Worm (Caenorhabditis elegans) whole organism, L3 larva: ENCODE data around the gene F26F12.2.
A peak's percentile ranks its signal among the peaks of the same experiment; 100 is the strongest.

Experiments
- R02D3.7 ChIP-seq: fragments of 150-350 bp; optimal IDR thresholded peaks from 2 replicates; lab custom pipeline; 2014; ENCODE audit warnings: missing biosample characterization, missing genetic modification characterization
- aly-2 ChIP-seq: fragments of 150-350 bp; optimal IDR thresholded peaks from 2 replicates; lab custom pipeline; 2014; ENCODE audit warnings: missing biosample characterization, missing genetic modification characterization
- ama-1 ChIP-seq: fragments of 150-350 bp; optimal IDR thresholded peaks from 2 replicates; lab custom pipeline; 2018
- ceh-16 ChIP-seq: sonication (generic microtip); optimal IDR thresholded peaks from 2 replicates; lab custom pipeline; 2017; ENCODE audit warnings: missing biosample characterization, missing genetic modification characterization
- ceh-28 ChIP-seq: fragments of 150-350 bp; optimal IDR thresholded peaks from 2 replicates; lab custom pipeline; 2014; ENCODE audit warnings: missing biosample characterization, missing genetic modification reagents, missing genetic modification characterization
- ceh-82 ChIP-seq: fragments of 150-350 bp; optimal IDR thresholded peaks from 2 replicates; lab custom pipeline; 2014; ENCODE audit warnings: missing biosample characterization, missing genetic modification characterization
- ceh-9 ChIP-seq: sonication (generic microtip); optimal IDR thresholded peaks from 2 replicates; lab custom pipeline; 2018; ENCODE audit warnings: missing biosample characterization, missing genetic modification characterization
- daf-12 ChIP-seq: fragments of 150-350 bp; optimal IDR thresholded peaks from 2 replicates; lab custom pipeline; 2014; ENCODE audit warnings: missing biosample characterization, missing genetic modification reagents, missing genetic modification characterization
- egl-27 ChIP-seq: sonication (generic microtip); optimal IDR thresholded peaks from 4 replicates; lab custom pipeline; 2017; ENCODE audit warnings: missing biosample characterization, missing genetic modification reagents, missing genetic modification characterization
- egl-5 ChIP-seq: fragments of 150-350 bp; optimal IDR thresholded peaks from 2 replicates; lab custom pipeline; 2017; ENCODE audit warnings: missing biosample characterization, missing genetic modification reagents, missing genetic modification characterization, inconsistent platforms
- elt-1 ChIP-seq: fragments of 150-350 bp; optimal IDR thresholded peaks from 2 replicates; lab custom pipeline; 2014; ENCODE audit warnings: missing biosample characterization, missing genetic modification characterization
- elt-2 ChIP-seq: sonication (generic microtip); optimal IDR thresholded peaks from 2 replicates; lab custom pipeline; 2016; ENCODE audit warnings: missing genetic modification reagents, mild to moderate bottlenecking, missing genetic modification characterization, missing compliant biosample characterization
- elt-3 ChIP-seq, 3 experiments: fragments of 150-350 bp in 1 of 3; sonication (generic microtip) in 2 of 3; optimal IDR thresholded peaks; 2 replicates in 2 of 3; 4 replicates in 1 of 3; lab custom pipeline; 2014 to 2017; ENCODE audit warnings: missing biosample characterization in 3 of 3, missing genetic modification characterization in 3 of 3
- eor-1 ChIP-seq, 2 experiments: fragments of 150-350 bp; optimal IDR thresholded peaks; 2 replicates each; lab custom pipeline; 2014 to 2018; ENCODE audit warnings: missing biosample characterization in 2 of 2, missing genetic modification characterization in 2 of 2
- fkh-10 ChIP-seq: sonication (generic microtip); optimal IDR thresholded peaks from 2 replicates; lab custom pipeline; 2017; ENCODE audit warnings: missing biosample characterization, missing genetic modification reagents, missing genetic modification characterization
- fkh-2 ChIP-seq: fragments of 150-350 bp; optimal IDR thresholded peaks from 2 replicates; lab custom pipeline; 2014; ENCODE audit warnings: missing biosample characterization, missing genetic modification reagents, missing genetic modification characterization
- fos-1 ChIP-seq: fragments of 150-350 bp; optimal IDR thresholded peaks from 2 replicates; lab custom pipeline; 2014; ENCODE audit warnings: missing biosample characterization, missing genetic modification characterization
- hmg-11 ChIP-seq: sonication (generic microtip); optimal IDR thresholded peaks from 2 replicates; lab custom pipeline; 2016; ENCODE audit warnings: missing genetic modification characterization, missing compliant biosample characterization
- jun-1 ChIP-seq: fragments of 150-350 bp; optimal IDR thresholded peaks from 2 replicates; lab custom pipeline; 2014; ENCODE audit warnings: missing biosample characterization, missing genetic modification reagents, missing genetic modification characterization
- lin-15B ChIP-seq: fragments of 150-350 bp; optimal IDR thresholded peaks from 2 replicates; lab custom pipeline; 2014; ENCODE audit warnings: missing biosample characterization, missing genetic modification characterization
- lin-39 ChIP-seq: fragments of 150-350 bp; optimal IDR thresholded peaks from 2 replicates; lab custom pipeline; 2018; ENCODE audit warnings: missing biosample characterization, missing genetic modification reagents, missing genetic modification characterization
- lsy-12 ChIP-seq: sonication (generic microtip); optimal IDR thresholded peaks from 2 replicates; lab custom pipeline; 2016; ENCODE audit warnings: mild to moderate bottlenecking, missing genetic modification characterization, missing compliant biosample characterization
- mdl-1 ChIP-seq: fragments of 150-350 bp; optimal IDR thresholded peaks from 2 replicates; lab custom pipeline; 2014; ENCODE audit warnings: missing biosample characterization, missing genetic modification characterization
- mml-1 ChIP-seq: fragments of 150-350 bp; sonication (generic microtip); optimal IDR thresholded peaks from 3 replicates; lab custom pipeline; 2014; ENCODE audit warnings: missing biosample characterization, missing genetic modification characterization
- nfya-1 ChIP-seq: sonication (generic microtip); optimal IDR thresholded peaks from 2 replicates; lab custom pipeline; 2017; ENCODE audit warnings: missing genetic modification characterization, mild to moderate bottlenecking, missing compliant biosample characterization, antibody characterized with exemption, moderate library complexity; ENCODE audit not compliant: insufficient read depth
- nhr-11 ChIP-seq: fragments of 150-350 bp; optimal IDR thresholded peaks from 2 replicates; lab custom pipeline; 2014; ENCODE audit warnings: missing biosample characterization, missing genetic modification characterization
- nhr-12 ChIP-seq: fragments of 150-350 bp; optimal IDR thresholded peaks from 2 replicates; lab custom pipeline; 2014; ENCODE audit warnings: missing biosample characterization, missing genetic modification characterization
- nhr-23 ChIP-seq: fragments of 150-350 bp; optimal IDR thresholded peaks from 2 replicates; lab custom pipeline; 2014; ENCODE audit warnings: missing biosample characterization, missing genetic modification reagents, missing genetic modification characterization
- nhr-25 ChIP-seq: sonication (generic microtip); optimal IDR thresholded peaks from 2 replicates; lab custom pipeline; 2017; ENCODE audit warnings: missing biosample characterization, missing genetic modification characterization
- nhr-28 ChIP-seq: fragments of 150-350 bp; optimal IDR thresholded peaks from 2 replicates; lab custom pipeline; 2014; ENCODE audit warnings: missing biosample characterization, missing genetic modification characterization
- nhr-67 ChIP-seq: fragments of 150-350 bp; optimal IDR thresholded peaks from 2 replicates; lab custom pipeline; 2014; ENCODE audit warnings: missing biosample characterization, missing genetic modification characterization
- nhr-76 ChIP-seq: fragments of 150-350 bp; sonication (generic microtip); optimal IDR thresholded peaks from 5 replicates; lab custom pipeline; 2014; ENCODE audit warnings: missing biosample characterization, missing genetic modification characterization
- nhr-77 ChIP-seq: fragments of 150-350 bp; optimal IDR thresholded peaks from 2 replicates; lab custom pipeline; 2014; ENCODE audit warnings: missing biosample characterization, missing genetic modification characterization
- pha-4 ChIP-seq: fragments of 150-350 bp; optimal IDR thresholded peaks from 2 replicates; lab custom pipeline; 2014; ENCODE audit warnings: missing biosample characterization, missing genetic modification reagents, missing genetic modification characterization
- pqm-1 ChIP-seq: fragments of 150-350 bp; optimal IDR thresholded peaks from 2 replicates; lab custom pipeline; 2017; ENCODE audit warnings: missing biosample characterization, missing genetic modification characterization, inconsistent platforms
- sea-2 ChIP-seq: fragments of 150-350 bp; sonication (generic microtip); optimal IDR thresholded peaks from 4 replicates; lab custom pipeline; 2014; ENCODE audit warnings: missing biosample characterization, missing genetic modification reagents, missing genetic modification characterization
- skn-1 ChIP-seq: fragments of 150-350 bp; optimal IDR thresholded peaks from 2 replicates; lab custom pipeline; 2014; ENCODE audit warnings: missing biosample characterization, missing genetic modification characterization
- snpc-4 ChIP-seq: fragments of 150-350 bp; optimal IDR thresholded peaks from 2 replicates; lab custom pipeline; 2014; ENCODE audit warnings: missing biosample characterization, missing genetic modification characterization
- tbx-2 ChIP-seq: sonication (generic microtip); optimal IDR thresholded peaks from 2 replicates; lab custom pipeline; 2016; ENCODE audit warnings: mild to moderate bottlenecking, missing genetic modification characterization, missing compliant biosample characterization
- unc-39 ChIP-seq: sonication (generic microtip); optimal IDR thresholded peaks from 4 replicates; lab custom pipeline; 2017; ENCODE audit warnings: missing biosample characterization, missing genetic modification characterization
- unc-62 ChIP-seq: fragments of 150-350 bp; sonication (generic microtip); optimal IDR thresholded peaks from 4 replicates; lab custom pipeline; 2014; ENCODE audit warnings: missing biosample characterization, missing genetic modification reagents, missing genetic modification characterization
- zag-1 ChIP-seq: fragments of 150-350 bp; optimal IDR thresholded peaks from 2 replicates; lab custom pipeline; 2014; ENCODE audit warnings: missing biosample characterization, missing genetic modification characterization
- ztf-11 ChIP-seq: fragments of 150-350 bp; optimal IDR thresholded peaks from 2 replicates; lab custom pipeline; 2014; ENCODE audit warnings: missing biosample characterization, missing genetic modification characterization

The F26F12.2 gene

DNA sequence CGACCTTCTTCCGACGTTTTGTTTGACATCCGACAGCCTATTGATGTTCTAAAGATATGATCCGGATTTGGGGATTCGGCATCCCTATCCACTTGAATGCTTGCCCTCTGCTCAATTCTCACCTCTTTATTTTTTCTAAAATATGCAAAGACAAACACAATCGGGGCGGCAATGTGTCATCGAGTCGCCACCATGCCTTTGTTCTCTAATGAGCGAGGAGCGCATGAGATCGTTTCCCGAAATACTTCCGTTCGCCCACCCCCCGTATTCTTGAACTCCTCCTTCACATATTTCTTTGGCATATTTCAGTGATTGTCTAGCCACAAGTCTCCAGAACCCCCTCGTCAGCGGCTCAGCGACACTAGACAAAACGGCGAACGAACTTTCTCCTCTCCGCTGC lies 39.0 kb downstream of the F26F12.2 start, which contains the start of gene cyn-17:
TSS of gene cyn-17 (plus strand) at position 301 of the 400 bp plus-strand sequence.
- no peak for TF ChIP-seq mml-1 (tag; lab: Kevin White, UChicago)
- no peak for TF ChIP-seq lsy-12 (tag; lab: Kevin White, UChicago)
- no peak for TF ChIP-seq fkh-2 (tag; lab: Kevin White, UChicago)
- TF ChIP-seq mdl-1, result no peak
- no peak for TF ChIP-seq tbx-2
- no peak for TF ChIP-seq nhr-11 (tag; lab: Kevin White, UChicago)
- TF ChIP-seq sea-2, result no peak
- TF ChIP-seq pha-4 (tag; lab: Kevin White, UChicago), result no peak
- TF ChIP-seq, all 47 proteins: peak for 0

DNA sequence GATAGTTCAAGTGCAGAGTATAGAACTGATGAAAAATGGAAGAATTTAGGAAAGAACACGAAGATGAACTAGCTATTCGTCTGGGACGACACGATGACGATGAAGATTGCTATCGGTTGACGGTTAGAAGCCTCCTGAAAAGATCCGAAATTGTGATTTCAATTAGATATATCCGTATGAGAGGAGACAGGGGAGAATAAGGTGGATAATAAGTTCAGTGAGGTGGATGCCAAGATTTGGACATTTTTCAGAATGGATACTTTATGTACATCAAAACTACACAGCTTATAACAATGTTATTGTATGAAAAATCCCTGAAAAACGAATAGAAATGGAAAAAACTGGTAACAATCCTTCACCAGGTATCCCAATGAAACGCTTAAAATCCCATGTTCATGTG lies 40.3 kb downstream of the F26F12.2 start, which contains the start of gene nstp-3:
TSS of gene nstp-3 (minus strand) at position 101 of the 400 bp plus-strand sequence.
- TF ChIP-seq ceh-82 (tag; lab: Kevin White, UChicago) (no peak), nhr-77 (tag; lab: Kevin White, UChicago) (no peak), fkh-2 (tag; lab: Kevin White, UChicago) (no peak), skn-1 (tag; lab: Kevin White, UChicago) (no peak)

DNA sequence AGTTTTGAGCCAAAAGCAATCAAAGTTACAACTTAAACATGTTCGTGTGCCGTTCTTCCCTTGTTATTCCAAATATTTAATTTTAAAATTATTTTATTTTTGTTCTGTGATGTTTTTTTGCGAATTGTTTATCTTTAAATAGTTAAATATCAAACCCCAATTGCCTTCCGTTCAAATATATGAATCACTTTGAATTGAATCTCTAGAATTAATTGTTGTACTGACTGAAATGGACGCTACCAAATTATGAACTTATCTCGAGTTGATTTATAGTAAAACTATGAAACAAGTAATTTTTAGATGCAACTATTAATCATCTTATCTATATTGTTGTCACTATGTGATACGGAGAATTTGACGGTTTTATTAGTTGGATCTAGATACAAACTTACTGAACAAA lies 46.4 kb downstream of the F26F12.2 start, which contains the start of gene ZC250.2:
TSS of gene ZC250.2 (plus strand) at position 301 of the 400 bp plus-strand sequence.
- TF ChIP-seq mml-1 (tag; lab: Kevin White, UChicago) (no peak), fkh-2 (tag; lab: Kevin White, UChicago) (no peak), egl-27 (no peak), nhr-25 (no peak), R02D3.7 (no peak), fos-1 (no peak), elt-1 (tag; lab: Kevin White, UChicago) (no peak), ceh-16 (tag; lab: Kevin White, UChicago) (no peak), jun-1 (tag; lab: Kevin White, UChicago) (no peak), nhr-76 (tag; lab: Kevin White, UChicago) (no peak), unc-39 (tag; lab: Kevin White, UChicago) (no peak), nfya-1 (tag; lab: Kevin White, UChicago) (no peak), tbx-2 (no peak), zag-1 (tag; lab: Kevin White, UChicago) (no peak), lsy-12 (tag; lab: Kevin White, UChicago) (no peak), ceh-9 (no peak), fkh-10 (GFP tag; lab: Kevin White, UChicago) (no peak), daf-12 (no peak), hmg-11 (tag; lab: Kevin White, UChicago) (no peak)

DNA sequence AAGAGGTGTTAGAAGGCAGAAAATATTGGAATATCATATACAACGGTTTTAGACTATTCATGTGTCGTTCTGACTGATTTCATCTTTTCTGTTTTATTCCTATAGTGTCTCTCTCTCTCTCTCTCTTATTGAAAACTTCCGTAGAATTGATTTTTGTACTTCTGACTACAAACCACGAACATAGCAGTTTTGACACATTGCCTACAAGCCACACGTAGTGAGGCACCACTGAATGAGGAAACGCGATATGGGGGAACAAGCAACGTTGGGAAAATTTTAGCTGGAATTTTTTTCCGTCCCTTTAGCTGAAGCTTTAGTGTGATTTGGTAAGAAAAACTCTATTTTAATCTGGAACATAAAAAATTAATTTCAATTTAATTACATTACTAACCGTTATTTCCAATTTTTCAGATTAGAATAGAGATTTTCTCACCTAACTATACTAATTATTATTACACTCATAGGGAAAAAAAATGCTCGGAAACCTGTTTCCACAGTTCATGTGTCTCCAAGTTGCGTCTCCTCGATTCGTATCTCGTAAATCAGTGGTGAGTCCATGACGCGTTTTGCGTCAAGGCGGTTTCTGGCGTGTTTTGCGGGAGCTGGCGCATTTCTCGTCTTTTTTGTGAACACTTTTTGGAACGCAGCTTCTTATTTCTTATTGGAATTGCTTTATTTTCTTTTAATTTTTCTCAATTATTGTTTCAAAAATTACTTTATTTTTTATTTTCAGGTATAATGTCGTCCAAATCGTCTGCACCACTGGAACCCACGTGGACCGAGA lies 47.7 kb downstream of the F26F12.2 start, which contains the start of the genes nhr-142 and F44E7.9:
TSS of gene nhr-142 (minus strand) at position 57 of the 784 bp plus-strand sequence.
TSS of gene F44E7.9 (plus strand) at position 734 of the 784 bp plus-strand sequence.
- TF ChIP-seq nhr-67 (tag; lab: Kevin White, UChicago) (no peak), egl-5 (peak; percentile 43), elt-3 (tag; optimal IDR thresholded peaks at IDR 0.05; lab: Kevin White, UChicago) (no peak), eor-1 (tag; optimal IDR thresholded peaks at IDR 0.05; lab: Kevin White, UChicago) (no peak), pha-4 (tag; lab: Kevin White, UChicago) (peak; percentile 83), ceh-9 (no peak), nfya-1 (tag; lab: Kevin White, UChicago) (peak; percentile 72), mdl-1 (no peak), sea-2 (no peak), nhr-76 (tag; lab: Kevin White, UChicago) (peak; percentile 24), R02D3.7 (peak; percentile 70), nhr-11 (tag; lab: Kevin White, UChicago) (peak; percentile 60), egl-27 (peak; percentile 25), fkh-10 (GFP tag; lab: Kevin White, UChicago) (peak; percentile 6), ztf-11 (no peak), ceh-16 (tag; lab: Kevin White, UChicago) (no peak), nhr-12 (tag; lab: Kevin White, UChicago) (no peak), lin-39 (tag; lab: Kevin White, UChicago) (peak; percentile 52), nhr-25 (peak; percentile 63), skn-1 (tag; lab: Kevin White, UChicago) (peak; percentile 45), nhr-23 (tag; lab: Kevin White, UChicago) (peak; percentile 81), unc-39 (tag; lab: Kevin White, UChicago) (no peak), ceh-28 (peak; percentile 10), pqm-1 (tag; lab: Kevin White, UChicago) (peak; percentile 62), fos-1 (no peak), ceh-82 (tag; lab: Kevin White, UChicago) (peak; percentile 59), hmg-11 (tag; lab: Kevin White, UChicago) (peak; percentile 71), ama-1 (lab: Kevin White, UChicago) (no peak), lin-15B (tag; lab: Kevin White, UChicago) (peak; percentile 91), mml-1 (tag; lab: Kevin White, UChicago) (no peak), unc-62 (GFP tag; lab: Kevin White, UChicago) (no peak), elt-2 (tag; lab: Kevin White, UChicago) (peak; percentile 72), snpc-4 (tag; lab: Kevin White, UChicago) (peak; percentile 72), aly-2 (tag; lab: Kevin White, UChicago) (no peak), nhr-28 (tag; lab: Kevin White, UChicago) (no peak), nhr-77 (tag; lab: Kevin White, UChicago) (peak; percentile 41)
